Worm (Caenorhabditis elegans) whole organism, L1 larva: ENCODE measurements around the gene msp-38.

Experiments
- C04F5.9 ChIP-seq: sonication (generic microtip); optimal IDR thresholded peaks from 2 replicates; lab custom pipeline; 2016; ENCODE audit warnings: missing genetic modification characterization, missing compliant biosample characterization
- C16A3.4 ChIP-seq: fragments of 150-350 bp; optimal IDR thresholded peaks from 2 replicates; lab custom pipeline; 2014; ENCODE audit warnings: missing biosample characterization, missing genetic modification characterization
- alr-1 ChIP-seq: fragments of 200-800 bp; sonication (Bioruptor generic); optimal IDR thresholded peaks from 2 replicates; lab custom pipeline; 2018; ENCODE audit warnings: borderline replicate concordance, mild to moderate bottlenecking, missing genetic modification characterization, missing compliant biosample characterization
- blmp-1 ChIP-seq: fragments of 150-350 bp; optimal IDR thresholded peaks from 2 replicates; lab custom pipeline; 2014; ENCODE audit warnings: missing biosample characterization, missing genetic modification characterization
- ceh-63 ChIP-seq: fragments of 200-800 bp; sonication (Bioruptor generic); optimal IDR thresholded peaks from 2 replicates; lab custom pipeline; 2018; ENCODE audit warnings: mild to moderate bottlenecking, missing genetic modification characterization, missing compliant biosample characterization
- ces-1 ChIP-seq: fragments of 150-350 bp; optimal IDR thresholded peaks from 2 replicates; lab custom pipeline; 2014; ENCODE audit warnings: missing biosample characterization, missing genetic modification reagents, missing genetic modification characterization
- dpl-1 ChIP-seq, 3 experiments: fragments of 150-350 bp in 2 of 3; sonication (generic microtip) in 1 of 3; optimal IDR thresholded peaks; 2 replicates each; lab custom pipeline; 2014 to 2017; ENCODE audit warnings: missing biosample characterization in 3 of 3, missing genetic modification characterization in 3 of 3, missing genetic modification reagents in 3 of 3
- efl-1 ChIP-seq, 4 experiments: fragments of 150-350 bp; optimal IDR thresholded peaks in 3 of 4; peaks in 1 of 4; 1 replicate in 1 of 4; 2 replicates in 3 of 4; lab custom pipeline; 2014; ENCODE audit warnings: missing biosample characterization in 2 of 4, missing genetic modification characterization in 2 of 4, missing genetic modification reagents in 2 of 4
- elt-3 ChIP-seq, 6 experiments: fragments of 150-350 bp in 1 of 6; sonication (generic microtip); optimal IDR thresholded peaks; 2 replicates each; lab custom pipeline; 2017 to 2018; ENCODE audit warnings: missing biosample characterization in 6 of 6, missing genetic modification characterization in 6 of 6, inconsistent platforms in 1 of 6
- fkh-8 ChIP-seq: sonication (generic microtip); optimal IDR thresholded peaks from 2 replicates; lab custom pipeline; 2016; ENCODE audit warnings: mild to moderate bottlenecking, missing genetic modification characterization, missing compliant biosample characterization
- grh-1 ChIP-seq: fragments of 200-800 bp; sonication (Bioruptor generic); IDR thresholded peaks from 2 replicates; pipeline ENCODE4 v1.3.6; 2022; ENCODE audit warnings: missing genetic modification reagents, missing genetic modification characterization, missing compliant biosample characterization
- lin-39 ChIP-seq: fragments of 150-350 bp; optimal IDR thresholded peaks from 2 replicates; lab custom pipeline; 2014; ENCODE audit warnings: missing biosample characterization, missing genetic modification reagents, missing genetic modification characterization
- lsy-2 ChIP-seq, 2 experiments: fragments of 150-350 bp; optimal IDR thresholded peaks; 2 replicates each; lab custom pipeline; 2014; ENCODE audit warnings: missing biosample characterization in 2 of 2, missing genetic modification characterization in 2 of 2
- mdl-1 ChIP-seq, 2 experiments: fragments of 150-350 bp; optimal IDR thresholded peaks; 2 replicates each; lab custom pipeline; 2014 to 2017; ENCODE audit warnings: missing biosample characterization in 2 of 2, missing genetic modification characterization in 2 of 2, inconsistent platforms in 1 of 2
- mef-2 ChIP-seq: fragments of 150-350 bp; optimal IDR thresholded peaks from 2 replicates; lab custom pipeline; 2014; ENCODE audit warnings: missing biosample characterization, missing genetic modification characterization
- nhr-11 ChIP-seq: fragments of 150-350 bp; optimal IDR thresholded peaks from 2 replicates; lab custom pipeline; 2014; ENCODE audit warnings: missing biosample characterization, missing genetic modification characterization
- nhr-12 ChIP-seq: sonication (generic microtip); optimal IDR thresholded peaks from 2 replicates; lab custom pipeline; 2017; ENCODE audit warnings: missing biosample characterization, missing genetic modification characterization
- nhr-19 ChIP-seq: fragments of 200-800 bp; sonication (Bioruptor generic); conservative IDR thresholded peaks from 2 replicates; pipeline ENCODE4 v1.3.6; 2022; ENCODE audit warnings: missing genetic modification characterization, missing compliant biosample characterization
- nhr-28 ChIP-seq: fragments of 150-350 bp; optimal IDR thresholded peaks from 2 replicates; lab custom pipeline; 2014; ENCODE audit warnings: missing biosample characterization, missing genetic modification characterization
- nhr-47 ChIP-seq: sonication (generic microtip); optimal IDR thresholded peaks from 2 replicates; lab custom pipeline; 2016; ENCODE audit warnings: mild to moderate bottlenecking, missing genetic modification characterization, moderate library complexity, missing compliant biosample characterization
- nhr-77 ChIP-seq: fragments of 150-350 bp; optimal IDR thresholded peaks from 2 replicates; lab custom pipeline; 2014; ENCODE audit warnings: missing biosample characterization, missing genetic modification characterization
- nhr-84 ChIP-seq: sonication (generic microtip); optimal IDR thresholded peaks from 2 replicates; lab custom pipeline; 2017; ENCODE audit warnings: missing biosample characterization, missing genetic modification characterization
- nhr-90 ChIP-seq: sonication (generic microtip); optimal IDR thresholded peaks from 2 replicates; lab custom pipeline; 2016; ENCODE audit warnings: mild to moderate bottlenecking, missing genetic modification characterization, missing compliant biosample characterization; ENCODE audit not compliant: poor library complexity
- pag-3 ChIP-seq: sonication (generic microtip); optimal IDR thresholded peaks from 2 replicates; lab custom pipeline; 2017; ENCODE audit warnings: missing genetic modification characterization, mild to moderate bottlenecking, missing compliant biosample characterization, antibody characterized with exemption, borderline replicate concordance; ENCODE audit not compliant: insufficient read depth
- pax-3 ChIP-seq: fragments of 200-800 bp; sonication (Bioruptor generic); optimal IDR thresholded peaks from 2 replicates; lab custom pipeline; 2018; ENCODE audit warnings: mild to moderate bottlenecking, missing genetic modification characterization, moderate library complexity, missing compliant biosample characterization
- rnt-1 ChIP-seq: sonication (generic microtip); optimal IDR thresholded peaks from 2 replicates; lab custom pipeline; 2016; ENCODE audit warnings: mild to moderate bottlenecking, missing genetic modification characterization, moderate library complexity, missing compliant biosample characterization
- skn-1 ChIP-seq: fragments of 150-350 bp; optimal IDR thresholded peaks from 2 replicates; lab custom pipeline; 2014; ENCODE audit warnings: missing biosample characterization, missing genetic modification characterization
- snpc-4 ChIP-seq: fragments of 150-350 bp; optimal IDR thresholded peaks from 2 replicates; lab custom pipeline; 2014; ENCODE audit warnings: missing biosample characterization, missing genetic modification characterization
- sox-4 ChIP-seq: sonication (generic microtip); optimal IDR thresholded peaks from 2 replicates; lab custom pipeline; 2016; ENCODE audit warnings: missing genetic modification characterization, missing compliant biosample characterization
- sptf-1 ChIP-seq: fragments of 150-350 bp; optimal IDR thresholded peaks from 2 replicates; lab custom pipeline; 2014; ENCODE audit warnings: missing biosample characterization, missing genetic modification characterization
- sup-37 ChIP-seq: fragments of 200-800 bp; sonication (Bioruptor generic); optimal IDR thresholded peaks from 2 replicates; lab custom pipeline; 2018; ENCODE audit warnings: mild to moderate bottlenecking, missing genetic modification characterization, missing compliant biosample characterization
- tbx-2 ChIP-seq: sonication (generic microtip); optimal IDR thresholded peaks from 2 replicates; lab custom pipeline; 2016; ENCODE audit warnings: missing genetic modification characterization, missing compliant biosample characterization
- vab-15 ChIP-seq: sonication (generic microtip); optimal IDR thresholded peaks from 2 replicates; lab custom pipeline; 2017; ENCODE audit warnings: missing genotype, mild to moderate bottlenecking, missing genetic modification characterization, missing compliant biosample characterization
- ztf-4 ChIP-seq: fragments of 150-350 bp; optimal IDR thresholded peaks from 2 replicates; lab custom pipeline; 2014; ENCODE audit warnings: missing biosample characterization, missing genetic modification characterization

Gene msp-38

DNA sequence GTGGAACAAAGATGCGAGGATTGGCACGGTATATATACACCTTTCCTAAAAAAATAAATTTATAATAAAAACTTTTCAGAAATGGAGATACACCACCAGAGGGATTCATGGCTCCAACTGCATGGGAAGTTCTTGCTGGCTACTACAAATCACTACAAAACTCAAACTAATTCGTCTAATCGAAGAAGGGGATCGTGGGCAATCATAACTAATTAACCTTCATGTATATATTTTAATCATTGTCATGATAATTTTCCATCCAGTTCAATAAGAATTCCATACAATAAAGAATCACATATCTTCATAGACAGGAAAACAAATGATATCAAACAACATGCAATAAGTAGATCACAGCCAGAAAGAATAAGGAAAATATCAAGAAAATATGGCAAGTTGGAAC lies 20.5 kb upstream of the msp-38 start:
- no peak for TF ChIP-seq nhr-11 (tag; lab: Kevin White, UChicago)
- no peak for TF ChIP-seq ces-1 (GFP tag; lab: Kevin White, UChicago)
- no peak for TF ChIP-seq blmp-1 (tag; lab: Kevin White, UChicago)
- no peak for TF ChIP-seq snpc-4 (tag; lab: Kevin White, UChicago)
- TF ChIP-seq grh-1 (GFP tag; lab: Robert Waterston, UW), result no peak
- TF ChIP-seq fkh-8, result no peak
- no peak for TF ChIP-seq vab-15
- TF ChIP-seq nhr-90 (tag; lab: Kevin White, UChicago), result no peak
- TF ChIP-seq, all 84 proteins: peak for 0

DNA sequence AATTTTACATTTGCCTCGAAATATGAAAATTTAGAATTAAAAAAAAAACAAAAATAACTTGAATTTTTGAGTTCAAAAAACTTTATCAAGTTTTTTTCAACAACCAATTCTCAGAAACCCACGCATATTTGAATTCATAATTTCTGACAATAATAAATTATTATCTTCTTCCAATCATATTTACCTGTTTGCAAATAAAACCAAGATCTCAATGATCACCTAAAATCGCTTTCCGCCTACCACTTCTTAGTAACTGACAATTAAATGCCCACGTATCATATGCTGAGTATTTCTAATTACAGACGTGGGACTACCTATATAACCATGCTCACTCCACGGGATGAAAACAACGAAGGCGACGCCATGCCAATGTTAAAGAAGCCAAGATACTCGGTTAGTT lies 18.2 kb upstream of the msp-38 start, which contains the start of gene pps-1:
Gene pps-1 (plus strand): TSS at position 301 of the 400 bp plus-strand sequence.
- TF ChIP-seq C16A3.4 (tag; lab: Kevin White, UChicago) (no peak), fkh-8 (peak; percentile 6), pax-3 (peak; percentile 25)

DNA sequence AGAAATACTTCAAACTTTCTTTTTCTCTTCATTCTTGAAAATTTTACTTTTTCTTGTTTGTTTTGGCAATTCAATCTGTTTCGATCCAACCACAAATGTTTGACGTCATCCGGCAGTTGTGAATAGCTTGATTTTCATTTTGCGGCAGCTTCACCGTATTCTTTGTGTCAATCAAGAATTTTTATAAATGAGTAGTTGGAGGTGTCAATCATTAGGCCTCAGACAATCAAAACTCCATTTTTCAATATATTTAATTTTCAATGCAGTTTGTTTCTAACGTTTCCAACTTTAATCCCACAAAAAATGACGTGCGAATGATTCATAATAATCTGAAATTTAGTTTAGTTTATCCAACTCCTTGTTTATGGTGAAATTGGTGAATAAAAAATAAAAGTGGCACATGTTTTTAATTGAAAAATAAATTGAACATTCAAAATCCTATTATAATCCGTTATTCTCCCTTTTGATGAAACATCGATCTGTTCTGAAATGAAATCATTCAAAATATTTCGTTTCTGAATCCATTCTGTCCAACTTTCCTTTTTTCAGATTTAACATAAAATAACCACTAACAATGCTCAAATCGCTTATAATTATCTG lies 14.0 kb upstream of the msp-38 start, which contains the start of gene ttr-53:
Gene ttr-53 (plus strand): TSS at position 550 of the 600 bp plus-strand sequence.
- TF ChIP-seq elt-3 (tag; optimal IDR thresholded peaks at IDR 0.05; lab: Kevin White, UChicago), result no peak
- TF ChIP-seq pax-3, result no peak
- TF ChIP-seq sptf-1 (tag; lab: Kevin White, UChicago), result no peak
- no peak for TF ChIP-seq C16A3.4 (tag; lab: Kevin White, UChicago)
- no peak for TF ChIP-seq ceh-63
- no peak for TF ChIP-seq nhr-77 (tag; lab: Kevin White, UChicago)
- TF ChIP-seq ztf-4 (tag; lab: Kevin White, UChicago), result no peak
- TF ChIP-seq alr-1 (tag; lab: Kevin White, UChicago), result no peak
- no peak for TF ChIP-seq nhr-19 (GFP tag; lab: Robert Waterston, UW)
- TF ChIP-seq skn-1, result no peak
- TF ChIP-seq nhr-90 (tag; lab: Kevin White, UChicago), result no peak
- TF ChIP-seq sup-37 (GFP tag; lab: Kevin White, UChicago), result no peak
- TF ChIP-seq sox-4 (tag; lab: Kevin White, UChicago), result no peak
- TF ChIP-seq rnt-1 (tag; lab: Kevin White, UChicago), result no peak
- TF ChIP-seq nhr-28, result no peak
- no peak for TF ChIP-seq dpl-1 (GFP tag; optimal IDR thresholded peaks at IDR 0.05; lab: Kevin White, UChicago)
- no peak for TF ChIP-seq nhr-47 (tag; lab: Kevin White, UChicago)

DNA sequence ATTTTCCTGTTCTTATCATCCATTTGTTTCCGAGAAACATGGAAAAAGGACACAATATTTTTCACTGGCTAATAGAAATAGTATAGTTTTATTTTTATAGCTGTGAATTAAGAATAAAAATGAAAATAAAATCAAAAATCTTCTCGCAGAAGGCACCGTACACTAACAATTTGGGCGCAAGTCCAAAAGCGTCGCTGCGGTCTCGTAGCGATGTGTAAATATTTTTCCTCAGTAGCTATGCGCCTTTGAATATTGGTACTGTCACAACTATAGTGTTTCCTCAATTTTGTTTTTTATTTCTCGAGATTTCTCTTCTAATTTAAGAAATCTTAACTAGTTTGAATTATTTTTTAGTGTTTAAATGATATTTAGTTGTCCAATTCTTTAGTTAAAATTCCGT lies 13.5 kb upstream of the msp-38 start:
- TF ChIP-seq pax-3 (no peak), lsy-2 (tag; optimal IDR thresholded peaks at IDR 0.05; lab: Kevin White, UChicago) (no peak), tbx-2 (tag; lab: Kevin White, UChicago) (no peak), C04F5.9 (tag; lab: Kevin White, UChicago) (no peak), nhr-12 (tag; lab: Kevin White, UChicago) (no peak), nhr-28 (no peak), pag-3 (tag; lab: Kevin White, UChicago) (no peak), rnt-1 (tag; lab: Kevin White, UChicago) (no peak), elt-3 (tag; optimal IDR thresholded peaks at IDR 0.05; lab: Kevin White, UChicago) (no peak), nhr-84 (tag; lab: Kevin White, UChicago) (no peak), efl-1 (optimal IDR thresholded peaks at IDR 0.05; lab: Kevin White, UChicago) (no peak), efl-1 (GFP tag; optimal IDR thresholded peaks at IDR 0.05 in 1 of 2; lab: Kevin White, UChicago) (no peak), sup-37 (GFP tag; lab: Kevin White, UChicago) (no peak), nhr-47 (tag; lab: Kevin White, UChicago) (no peak), snpc-4 (tag; lab: Kevin White, UChicago) (no peak), mef-2 (tag; lab: Kevin White, UChicago) (no peak), mdl-1 (tag; optimal IDR thresholded peaks at IDR 0.05; lab: Kevin White, UChicago) (no peak), lin-39 (tag; lab: Kevin White, UChicago) (no peak)
